Worm (Caenorhabditis elegans) whole organism, L1 larva: ENCODE measurements around the gene twnk-1.

Source experiments
- C04F5.9 ChIP-seq: sonication (generic microtip); optimal IDR thresholded peaks from 2 replicates; lab custom pipeline; 2016; ENCODE audit warnings: missing genetic modification characterization, missing compliant biosample characterization
- F16B12.6 ChIP-seq: fragments of 150-350 bp; optimal IDR thresholded peaks from 2 replicates; lab custom pipeline; 2014; ENCODE audit warnings: missing biosample characterization, missing genetic modification characterization
- Y116A8C.19 ChIP-seq: sonication (generic microtip); optimal IDR thresholded peaks from 2 replicates; lab custom pipeline; 2016; ENCODE audit warnings: missing compliant biosample characterization, missing genetic modification characterization, borderline replicate concordance
- aha-1 ChIP-seq: fragments of 150-350 bp; optimal IDR thresholded peaks from 2 replicates; lab custom pipeline; 2014; ENCODE audit warnings: missing biosample characterization, missing genetic modification characterization
- aly-2 ChIP-seq: fragments of 150-350 bp; optimal IDR thresholded peaks from 2 replicates; lab custom pipeline; 2014; ENCODE audit warnings: missing biosample characterization, missing genetic modification characterization
- ama-1 ChIP-seq: fragments of 150-350 bp; optimal IDR thresholded peaks from 2 replicates; lab custom pipeline; 2014
- blmp-1 ChIP-seq: fragments of 150-350 bp; optimal IDR thresholded peaks from 2 replicates; lab custom pipeline; 2014; ENCODE audit warnings: missing biosample characterization, missing genetic modification characterization
- ceh-8 ChIP-seq: fragments of 200-800 bp; sonication (Bioruptor generic); optimal IDR thresholded peaks from 2 replicates; lab custom pipeline; 2018; ENCODE audit warnings: mild to moderate bottlenecking, missing genetic modification characterization, moderate library complexity, missing compliant biosample characterization
- ceh-88 ChIP-seq: fragments of 200-800 bp; sonication (Bioruptor generic); IDR thresholded peaks from 2 replicates; pipeline ENCODE4 v1.3.6; 2022; ENCODE audit warnings: missing genetic modification characterization, missing compliant biosample characterization
- ces-1 ChIP-seq: fragments of 150-350 bp; optimal IDR thresholded peaks from 2 replicates; lab custom pipeline; 2014; ENCODE audit warnings: missing biosample characterization, missing genetic modification reagents, missing genetic modification characterization
- dsc-1 ChIP-seq: sonication (generic microtip); optimal IDR thresholded peaks from 2 replicates; lab custom pipeline; 2016; ENCODE audit warnings: mild to moderate bottlenecking, missing genetic modification characterization, missing compliant biosample characterization
- efl-3 ChIP-seq: fragments of 200-800 bp; sonication (Bioruptor generic); optimal IDR thresholded peaks from 2 replicates; lab custom pipeline; 2018; ENCODE audit warnings: mild to moderate bottlenecking, missing genetic modification characterization, missing compliant biosample characterization
- egl-13 ChIP-seq: sonication (generic microtip); optimal IDR thresholded peaks from 2 replicates; lab custom pipeline; 2016; ENCODE audit warnings: missing genotype, missing genetic modification reagents, missing genetic modification characterization, missing compliant biosample characterization
- egl-27 ChIP-seq, 2 experiments: fragments of 150-350 bp in 1 of 2; sonication (generic microtip); optimal IDR thresholded peaks; 3 replicates each; lab custom pipeline; 2017 to 2018; ENCODE audit warnings: missing biosample characterization in 2 of 2, missing genetic modification characterization in 2 of 2, missing genetic modification reagents in 2 of 2
- elt-3 ChIP-seq, 6 experiments: fragments of 150-350 bp in 1 of 6; sonication (generic microtip); optimal IDR thresholded peaks; 2 replicates each; lab custom pipeline; 2017 to 2018; ENCODE audit warnings: missing biosample characterization in 6 of 6, missing genetic modification characterization in 6 of 6, inconsistent platforms in 1 of 6
- ets-5 ChIP-seq: fragments of 200-800 bp; sonication (Bioruptor generic); IDR thresholded peaks from 2 replicates; pipeline ENCODE4 v1.3.6; 2022; ENCODE audit warnings: missing genetic modification characterization, missing compliant biosample characterization
- fkh-8 ChIP-seq: sonication (generic microtip); optimal IDR thresholded peaks from 2 replicates; lab custom pipeline; 2016; ENCODE audit warnings: mild to moderate bottlenecking, missing genetic modification characterization, missing compliant biosample characterization
- grh-1 ChIP-seq: fragments of 200-800 bp; sonication (Bioruptor generic); IDR thresholded peaks from 2 replicates; pipeline ENCODE4 v1.3.6; 2022; ENCODE audit warnings: missing genetic modification reagents, missing genetic modification characterization, missing compliant biosample characterization
- hlh-4 ChIP-seq: sonication (generic microtip); optimal IDR thresholded peaks from 2 replicates; lab custom pipeline; 2016; ENCODE audit warnings: mild to moderate bottlenecking, missing genetic modification characterization, missing compliant biosample characterization
- hpl-2 ChIP-seq: fragments of 150-350 bp; optimal IDR thresholded peaks from 2 replicates; lab custom pipeline; 2014; ENCODE audit warnings: missing biosample characterization, missing genetic modification reagents, missing genetic modification characterization
- isw-1 ChIP-seq: fragments of 200-800 bp; sonication (Bioruptor generic); IDR thresholded peaks from 2 replicates; pipeline ENCODE4 v1.3.6; 2022; ENCODE audit warnings: missing genetic modification characterization, missing compliant biosample characterization
- lin-13 ChIP-seq: fragments of 150-350 bp; optimal IDR thresholded peaks from 2 replicates; lab custom pipeline; 2014; ENCODE audit warnings: missing biosample characterization, missing genetic modification reagents, missing genetic modification characterization
- lin-14 ChIP-seq: fragments of 200-800 bp; sonication (Bioruptor generic); optimal IDR thresholded peaks from 2 replicates; lab custom pipeline; 2018; ENCODE audit warnings: mild to moderate bottlenecking, missing genetic modification characterization, moderate library complexity, missing compliant biosample characterization
- lin-35 ChIP-seq, 2 experiments: fragments of 150-350 bp; optimal IDR thresholded peaks; 2 replicates each; lab custom pipeline; 2014; ENCODE audit warnings: missing biosample characterization in 2 of 2, missing genetic modification characterization in 2 of 2, missing genetic modification reagents in 2 of 2
- lin-39 ChIP-seq: fragments of 150-350 bp; optimal IDR thresholded peaks from 2 replicates; lab custom pipeline; 2014; ENCODE audit warnings: missing biosample characterization, missing genetic modification reagents, missing genetic modification characterization
- lir-3 ChIP-seq: sonication (generic microtip); optimal IDR thresholded peaks from 2 replicates; lab custom pipeline; 2016; ENCODE audit warnings: mild to moderate bottlenecking, missing genetic modification characterization, moderate library complexity, missing compliant biosample characterization; ENCODE audit not compliant: poor library complexity
- lsy-2 ChIP-seq, 2 experiments: fragments of 150-350 bp; optimal IDR thresholded peaks; 2 replicates each; lab custom pipeline; 2014; ENCODE audit warnings: missing biosample characterization in 2 of 2, missing genetic modification characterization in 2 of 2
- mef-2 ChIP-seq: fragments of 150-350 bp; optimal IDR thresholded peaks from 2 replicates; lab custom pipeline; 2014; ENCODE audit warnings: missing biosample characterization, missing genetic modification characterization
- nhr-11 ChIP-seq: fragments of 150-350 bp; optimal IDR thresholded peaks from 2 replicates; lab custom pipeline; 2014; ENCODE audit warnings: missing biosample characterization, missing genetic modification characterization
- nhr-12 ChIP-seq: sonication (generic microtip); optimal IDR thresholded peaks from 2 replicates; lab custom pipeline; 2017; ENCODE audit warnings: missing biosample characterization, missing genetic modification characterization
- nhr-19 ChIP-seq: fragments of 200-800 bp; sonication (Bioruptor generic); conservative IDR thresholded peaks from 2 replicates; pipeline ENCODE4 v1.3.6; 2022; ENCODE audit warnings: missing genetic modification characterization, missing compliant biosample characterization
- nhr-20 ChIP-seq: sonication (generic microtip); optimal IDR thresholded peaks from 2 replicates; lab custom pipeline; 2016; ENCODE audit warnings: mild to moderate bottlenecking, missing genetic modification characterization, missing compliant biosample characterization
- nhr-237 ChIP-seq: fragments of 150-350 bp; optimal IDR thresholded peaks from 2 replicates; lab custom pipeline; 2014; ENCODE audit warnings: missing biosample characterization, missing genetic modification characterization
- nhr-28 ChIP-seq: fragments of 150-350 bp; optimal IDR thresholded peaks from 2 replicates; lab custom pipeline; 2014; ENCODE audit warnings: missing biosample characterization, missing genetic modification characterization
- nhr-47 ChIP-seq: sonication (generic microtip); optimal IDR thresholded peaks from 2 replicates; lab custom pipeline; 2016; ENCODE audit warnings: mild to moderate bottlenecking, missing genetic modification characterization, moderate library complexity, missing compliant biosample characterization
- nhr-71 ChIP-seq: sonication (generic microtip); optimal IDR thresholded peaks from 2 replicates; lab custom pipeline; 2016; ENCODE audit warnings: mild to moderate bottlenecking, missing genetic modification characterization, moderate library complexity, missing compliant biosample characterization
- nhr-77 ChIP-seq: fragments of 150-350 bp; optimal IDR thresholded peaks from 2 replicates; lab custom pipeline; 2014; ENCODE audit warnings: missing biosample characterization, missing genetic modification characterization
- nhr-85 ChIP-seq: sonication (generic microtip); peaks from one replicate; lab custom pipeline; 2016; ENCODE audit warnings: missing genetic modification characterization, inconsistent platforms, missing compliant biosample characterization
- pax-3 ChIP-seq: fragments of 200-800 bp; sonication (Bioruptor generic); optimal IDR thresholded peaks from 2 replicates; lab custom pipeline; 2018; ENCODE audit warnings: mild to moderate bottlenecking, missing genetic modification characterization, moderate library complexity, missing compliant biosample characterization
- pqm-1 ChIP-seq: sonication (generic microtip); optimal IDR thresholded peaks from 3 replicates; lab custom pipeline; 2017; ENCODE audit warnings: missing biosample characterization, missing genetic modification characterization
- rnt-1 ChIP-seq: sonication (generic microtip); optimal IDR thresholded peaks from 2 replicates; lab custom pipeline; 2016; ENCODE audit warnings: mild to moderate bottlenecking, missing genetic modification characterization, moderate library complexity, missing compliant biosample characterization
- skn-1 ChIP-seq: fragments of 150-350 bp; optimal IDR thresholded peaks from 2 replicates; lab custom pipeline; 2014; ENCODE audit warnings: missing biosample characterization, missing genetic modification characterization
- snu-23 ChIP-seq: sonication (generic microtip); optimal IDR thresholded peaks from 2 replicates; lab custom pipeline; 2016; ENCODE audit warnings: missing genetic modification characterization, missing compliant biosample characterization
- sox-4 ChIP-seq: sonication (generic microtip); optimal IDR thresholded peaks from 2 replicates; lab custom pipeline; 2016; ENCODE audit warnings: missing genetic modification characterization, missing compliant biosample characterization
- sptf-1 ChIP-seq: fragments of 150-350 bp; optimal IDR thresholded peaks from 2 replicates; lab custom pipeline; 2014; ENCODE audit warnings: missing biosample characterization, missing genetic modification characterization
- sup-37 ChIP-seq: fragments of 200-800 bp; sonication (Bioruptor generic); optimal IDR thresholded peaks from 2 replicates; lab custom pipeline; 2018; ENCODE audit warnings: mild to moderate bottlenecking, missing genetic modification characterization, missing compliant biosample characterization
- tbx-2 ChIP-seq: sonication (generic microtip); optimal IDR thresholded peaks from 2 replicates; lab custom pipeline; 2016; ENCODE audit warnings: missing genetic modification characterization, missing compliant biosample characterization
- tlp-1 ChIP-seq: fragments of 150-350 bp; optimal IDR thresholded peaks from 2 replicates; lab custom pipeline; 2014; ENCODE audit warnings: missing biosample characterization, missing genetic modification characterization
- unc-30 ChIP-seq: sonication (generic microtip); optimal IDR thresholded peaks from 2 replicates; lab custom pipeline; 2017; ENCODE audit warnings: missing biosample characterization, missing genetic modification characterization
- unc-62 ChIP-seq: fragments of 150-350 bp; optimal IDR thresholded peaks from 2 replicates; lab custom pipeline; 2014; ENCODE audit warnings: missing biosample characterization, missing genetic modification reagents, missing genetic modification characterization
- unc-86 ChIP-seq: sonication (generic microtip); optimal IDR thresholded peaks from 2 replicates; lab custom pipeline; 2016; ENCODE audit warnings: missing genetic modification characterization, missing compliant biosample characterization
- unc-98 ChIP-seq: fragments of 200-800 bp; sonication (Bioruptor generic); IDR thresholded peaks from 2 replicates; pipeline ENCODE4 v1.3.6; 2022; ENCODE audit warnings: missing genetic modification characterization, missing compliant biosample characterization
- ztf-4 ChIP-seq: fragments of 150-350 bp; optimal IDR thresholded peaks from 2 replicates; lab custom pipeline; 2014; ENCODE audit warnings: missing biosample characterization, missing genetic modification characterization

Gene twnk-1

DNA sequence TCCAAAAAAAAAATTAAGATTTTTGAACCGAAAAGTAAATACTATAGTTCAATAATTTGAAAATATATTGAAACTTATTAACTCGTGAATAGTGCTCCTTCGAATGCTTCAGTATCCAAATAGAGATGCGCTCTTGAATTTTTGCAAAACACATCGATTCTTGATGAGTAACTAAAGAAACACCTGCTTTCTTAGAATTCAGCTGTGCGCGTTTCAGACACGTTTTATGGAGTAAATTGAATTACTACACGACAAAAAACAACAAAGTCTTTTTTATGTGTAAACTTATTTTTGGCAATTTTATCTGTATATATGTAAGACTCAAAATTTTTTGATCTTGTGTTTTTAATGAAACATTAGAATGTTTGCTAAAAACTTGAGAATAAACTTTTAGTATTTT is 45.5 kb downstream of the twnk-1 start:
- TF ChIP-seq mef-2 (tag; lab: Kevin White, UChicago) (no peak), hlh-4 (tag; lab: Kevin White, UChicago) (peak; percentile 95)

DNA sequence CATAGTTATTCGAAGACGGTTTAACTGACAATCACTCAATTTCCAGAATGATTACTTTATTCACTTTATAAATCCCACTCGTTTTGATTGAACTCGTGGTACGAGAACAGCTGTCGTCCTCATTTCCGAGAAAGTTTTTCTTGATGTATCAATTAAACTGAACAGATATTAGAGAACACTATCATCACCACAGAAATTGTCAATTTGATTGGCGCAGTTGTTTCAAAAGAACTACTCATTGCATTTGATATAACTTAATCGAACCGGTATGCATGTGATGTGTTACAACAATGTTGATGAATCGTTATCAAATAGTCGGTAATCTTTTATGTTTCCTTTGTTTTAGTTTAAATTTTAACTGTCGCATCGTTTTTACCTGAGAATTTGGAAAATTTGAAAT is 46.0 kb downstream of the twnk-1 start:
- TF ChIP-seq F16B12.6 (tag; lab: Kevin White, UChicago) (no peak), sox-4 (no peak), hpl-2 (no peak), ama-1 (lab: Kevin White, UChicago) (no peak), nhr-237 (tag; lab: Kevin White, UChicago) (no peak), nhr-19 (GFP tag; lab: Robert Waterston, UW) (peak; percentile 40), pax-3 (tag; lab: Kevin White, UChicago) (no peak), ces-1 (GFP tag; lab: Kevin White, UChicago) (no peak), lin-39 (tag; lab: Kevin White, UChicago) (peak; percentile 6), egl-13 (no peak), grh-1 (GFP tag; lab: Robert Waterston, UW) (no peak), blmp-1 (tag; lab: Kevin White, UChicago) (peak; percentile 37), nhr-28 (tag; lab: Kevin White, UChicago) (no peak), unc-86 (tag; lab: Kevin White, UChicago) (no peak), skn-1 (tag; lab: Kevin White, UChicago) (no peak), pqm-1 (tag; lab: Kevin White, UChicago) (no peak), unc-98 (GFP tag; lab: Robert Waterston, UW) (no peak), isw-1 (no peak), unc-30 (tag; lab: Kevin White, UChicago) (no peak), nhr-71 (tag; lab: Kevin White, UChicago) (peak; percentile 79), nhr-12 (no peak), nhr-47 (tag; lab: Kevin White, UChicago) (no peak), dsc-1 (tag; lab: Kevin White, UChicago) (no peak), ceh-88 (GFP tag; lab: Robert Waterston, UW) (no peak), ztf-4 (tag; lab: Kevin White, UChicago) (peak; percentile 43), sup-37 (GFP tag; lab: Kevin White, UChicago) (no peak), lin-14 (GFP tag; lab: Kevin White, UChicago) (peak; percentile 86), fkh-8 (tag; lab: Kevin White, UChicago) (no peak), lsy-2 (tag; optimal IDR thresholded peaks at IDR 0.05; lab: Kevin White, UChicago) (peak in 1 of 2 experiments; percentile 28), nhr-20 (tag; lab: Kevin White, UChicago) (peak; percentile 40), efl-3 (GFP tag; lab: Kevin White, UChicago) (no peak), ceh-8 (no peak), rnt-1 (peak; percentile 44), egl-27 (tag; optimal IDR thresholded peaks at IDR 0.05; lab: Kevin White, UChicago) (no peak), lin-13 (GFP tag; lab: Kevin White, UChicago) (peak; percentile 18), ets-5 (GFP tag; lab: Robert Waterston, UW) (no peak), tbx-2 (tag; lab: Kevin White, UChicago) (no peak), nhr-85 (tag; lab: Kevin White, UChicago) (peak; percentile 56), lir-3 (tag; lab: Kevin White, UChicago) (peak; percentile 12), unc-62 (GFP tag; lab: Kevin White, UChicago) (no peak), sptf-1 (no peak), nhr-11 (tag; lab: Kevin White, UChicago) (no peak), elt-3 (tag; optimal IDR thresholded peaks at IDR 0.05; lab: Kevin White, UChicago) (peak in 1 of 6 experiments; percentile 64), nhr-77 (tag; lab: Kevin White, UChicago) (no peak), mef-2 (tag; lab: Kevin White, UChicago) (no peak), snu-23 (peak; percentile 49), aha-1 (tag; lab: Kevin White, UChicago) (no peak), tlp-1 (tag; lab: Kevin White, UChicago) (no peak), aly-2 (no peak), Y116A8C.19 (tag; lab: Kevin White, UChicago) (no peak), lin-35 (GFP tag; optimal IDR thresholded peaks at IDR 0.05; lab: Kevin White, UChicago) (peak in 1 of 2 experiments; percentile 47), hlh-4 (tag; lab: Kevin White, UChicago) (peak; percentile 43), C04F5.9 (tag; lab: Kevin White, UChicago) (no peak)
- TF ChIP-seq, all 84 proteins: peak for 16
